Worm (Caenorhabditis elegans) whole organism, L3 larva: ENCODE results near the gene zfp-3.

ENCODE experiments used
- ceh-16 ChIP-seq: sonication (generic microtip); optimal IDR thresholded peaks from 2 replicates; lab custom pipeline; 2017; ENCODE audit warnings: missing biosample characterization, missing genetic modification characterization
- lin-39 ChIP-seq: fragments of 150-350 bp; optimal IDR thresholded peaks from 2 replicates; lab custom pipeline; 2018; ENCODE audit warnings: missing biosample characterization, missing genetic modification reagents, missing genetic modification characterization
- lsy-12 ChIP-seq: sonication (generic microtip); optimal IDR thresholded peaks from 2 replicates; lab custom pipeline; 2016; ENCODE audit warnings: mild to moderate bottlenecking, missing genetic modification characterization, missing compliant biosample characterization
- mdl-1 ChIP-seq: fragments of 150-350 bp; optimal IDR thresholded peaks from 2 replicates; lab custom pipeline; 2014; ENCODE audit warnings: missing biosample characterization, missing genetic modification characterization
- nhr-237 ChIP-seq: fragments of 150-350 bp; optimal IDR thresholded peaks from 2 replicates; lab custom pipeline; 2014; ENCODE audit warnings: missing biosample characterization, missing genetic modification characterization
- nhr-77 ChIP-seq: fragments of 150-350 bp; optimal IDR thresholded peaks from 2 replicates; lab custom pipeline; 2014; ENCODE audit warnings: missing biosample characterization, missing genetic modification characterization
- pqm-1 ChIP-seq: fragments of 150-350 bp; optimal IDR thresholded peaks from 2 replicates; lab custom pipeline; 2017; ENCODE audit warnings: missing biosample characterization, missing genetic modification characterization, inconsistent platforms
- snpc-4 ChIP-seq: fragments of 150-350 bp; optimal IDR thresholded peaks from 2 replicates; lab custom pipeline; 2014; ENCODE audit warnings: missing biosample characterization, missing genetic modification characterization
- unc-39 ChIP-seq: sonication (generic microtip); optimal IDR thresholded peaks from 4 replicates; lab custom pipeline; 2017; ENCODE audit warnings: missing biosample characterization, missing genetic modification characterization
- ztf-4 ChIP-seq: fragments of 150-350 bp; optimal IDR thresholded peaks from 2 replicates; lab custom pipeline; 2014; ENCODE audit warnings: missing biosample characterization, missing genetic modification characterization

DNA sequence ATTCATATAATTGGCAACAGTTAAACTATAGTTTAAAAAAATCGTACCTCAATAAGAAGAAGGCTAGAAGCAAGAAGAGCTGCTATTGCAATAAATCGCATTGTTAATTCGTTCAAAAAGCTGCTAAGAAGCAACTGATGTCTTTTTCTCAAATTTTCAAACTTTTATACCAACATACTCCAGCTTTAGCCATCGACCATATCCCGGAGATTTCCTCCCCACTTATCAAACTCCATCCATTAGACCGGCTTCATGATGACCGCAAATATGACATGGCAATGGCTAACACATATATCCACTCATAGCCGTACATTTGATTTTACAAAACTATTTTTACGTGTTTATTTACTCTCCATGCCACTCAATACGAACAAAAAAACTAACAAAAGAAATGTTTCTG is 35.9 kb downstream of the zfp-3 start, which contains the start of gene abu-2:
- TF ChIP-seq nhr-77 (tag; lab: Kevin White, UChicago) (no peak), unc-39 (no peak), ztf-4 (tag; lab: Kevin White, UChicago) (no peak), snpc-4 (tag; lab: Kevin White, UChicago) (no peak), mdl-1 (tag; lab: Kevin White, UChicago) (no peak), ceh-16 (no peak), nhr-237 (tag; lab: Kevin White, UChicago) (no peak), pqm-1 (tag; lab: Kevin White, UChicago) (no peak), lin-39 (tag; lab: Kevin White, UChicago) (no peak), lsy-12 (no peak)
